Worm (Caenorhabditis elegans) whole organism, mixed stage, embryonic: ENCODE measurements around the gene Y73F8A.35.

Experiments used
- bed-3 ChIP-seq: fragments of 200-800 bp; sonication (Bioruptor generic); optimal IDR thresholded peaks from 3 replicates; lab custom pipeline; 2018; ENCODE audit warnings: mild to moderate bottlenecking, missing genetic modification characterization, moderate library complexity, missing compliant biosample characterization
- ceh-39 ChIP-seq: fragments of 150-350 bp; optimal IDR thresholded peaks from 2 replicates; lab custom pipeline; 2014; ENCODE audit warnings: missing biosample characterization, missing genetic modification characterization
- ceh-43 ChIP-seq: fragments of 200-800 bp; sonication (Bioruptor generic); optimal IDR thresholded peaks from 2 replicates; lab custom pipeline; 2018; ENCODE audit warnings: mild to moderate bottlenecking, missing genetic modification characterization, moderate library complexity, missing compliant biosample characterization
- drap-1 ChIP-seq: fragments of 200-800 bp; sonication (Bioruptor generic); optimal IDR thresholded peaks from 3 replicates; lab custom pipeline; 2018; ENCODE audit warnings: mild to moderate bottlenecking, missing genetic modification characterization, missing compliant biosample characterization
- lin-13 ChIP-seq: fragments of 150-350 bp; optimal IDR thresholded peaks from 2 replicates; lab custom pipeline; 2014; ENCODE audit warnings: missing biosample characterization, missing genetic modification characterization
- lin-32 ChIP-seq: fragments of 200-800 bp; sonication (Bioruptor generic); optimal IDR thresholded peaks from 2 replicates; lab custom pipeline; 2018; ENCODE audit warnings: mild to moderate bottlenecking, missing genetic modification characterization, missing compliant biosample characterization
- mls-2 ChIP-seq: sonication (generic microtip); optimal IDR thresholded peaks from 2 replicates; lab custom pipeline; 2016; ENCODE audit warnings: mild to moderate bottlenecking, missing genetic modification characterization, moderate library complexity, missing compliant biosample characterization
- nhr-12 ChIP-seq: fragments of 150-350 bp; optimal IDR thresholded peaks from 2 replicates; lab custom pipeline; 2014; ENCODE audit warnings: missing biosample characterization, missing genetic modification characterization
- nhr-2 ChIP-seq: fragments of 150-350 bp; optimal IDR thresholded peaks from 2 replicates; lab custom pipeline; 2014; ENCODE audit warnings: missing biosample characterization, missing genetic modification characterization
- pha-4 ChIP-seq: fragments of 150-350 bp; optimal IDR thresholded peaks from 2 replicates; lab custom pipeline; 2018; ENCODE audit warnings: missing biosample characterization, missing genetic modification reagents, missing genetic modification characterization
- snpc-4 ChIP-seq: fragments of 150-350 bp; optimal IDR thresholded peaks from 2 replicates; lab custom pipeline; 2014; ENCODE audit warnings: missing biosample characterization, missing genetic modification characterization
- sptf-1 ChIP-seq: sonication (generic microtip); optimal IDR thresholded peaks from 2 replicates; lab custom pipeline; 2017; ENCODE audit warnings: mild to moderate bottlenecking, missing genetic modification characterization, moderate library complexity, missing compliant biosample characterization
- unc-120 ChIP-seq: sonication (generic microtip); optimal IDR thresholded peaks from 2 replicates; lab custom pipeline; 2017; ENCODE audit warnings: missing genetic modification characterization, missing compliant biosample characterization; ENCODE audit not compliant: poor library complexity, severe bottlenecking
- unc-39 ChIP-seq: fragments of 150-350 bp; optimal IDR thresholded peaks from 2 replicates; lab custom pipeline; 2014; ENCODE audit warnings: missing biosample characterization, missing genetic modification characterization
- unc-62 ChIP-seq: fragments of 150-350 bp; optimal IDR thresholded peaks from 2 replicates; lab custom pipeline; 2014; ENCODE audit warnings: missing biosample characterization, missing genetic modification reagents, missing genetic modification characterization
- zip-8 ChIP-seq: fragments of 150-350 bp; optimal IDR thresholded peaks from 2 replicates; lab custom pipeline; 2014; ENCODE audit warnings: missing biosample characterization, missing genetic modification characterization
- ztf-11 ChIP-seq: fragments of 150-350 bp; optimal IDR thresholded peaks from 2 replicates; lab custom pipeline; 2014; ENCODE audit warnings: missing biosample characterization, missing genetic modification characterization

Gene Y73F8A.35

ce11 chrIV:15497263-15497662 is 42.5 kb downstream of the Y73F8A.35 start, which contains the start of gene acr-24:
Gene acr-24, plus strand, starts transcription at chrIV:15497563.
- TF ChIP-seq ztf-11 (tag; lab: Kevin White, UChicago) (no peak), unc-62 (GFP tag; lab: Kevin White, UChicago) (no peak), unc-39 (tag; lab: Kevin White, UChicago) (no peak), nhr-12 (no peak), nhr-2 (tag; lab: Kevin White, UChicago) (no peak), bed-3 (GFP tag; lab: Kevin White, UChicago) (no peak), lin-32 (no peak), ceh-43 (GFP tag; lab: Kevin White, UChicago) (no peak), drap-1 (GFP tag; lab: Kevin White, UChicago) (no peak), zip-8 (tag; lab: Kevin White, UChicago) (no peak), pha-4 (tag; lab: Kevin White, UChicago) (no peak), sptf-1 (tag; lab: Kevin White, UChicago) (no peak), lin-13 (tag; lab: Kevin White, UChicago) (no peak), unc-120 (no peak), ceh-39 (tag; lab: Kevin White, UChicago) (no peak), mls-2 (tag; lab: Kevin White, UChicago) (no peak), snpc-4 (tag; lab: Kevin White, UChicago) (no peak)
